Worm (Caenorhabditis elegans): ENCODE data around the gene F31F4.17.

- TF ChIP-seq nhr-237 (tag; optimal IDR thresholded peaks at IDR 0.05): no peak
- TF ChIP-seq lin-13 (tag; optimal IDR thresholded peaks at IDR 0.05): no peak
Observed at ce11 chrV:652940-653339, 7.2 kb downstream of the F31F4.17 start, which contains the start of gene srj-5.
